Fruit fly (Drosophila melanogaster) whole organism, embryonic: ENCODE data around the gene CG10137.

Source experiments
- Ada2b ChIP-seq: fragments of 200-800 bp; sonication (Bioruptor generic); IDR thresholded peaks from 2 replicates; pipeline ENCODE4 v1.3.6; 2022; ENCODE audit warnings: missing biosample characterization, missing genetic modification characterization
- B-H2 ChIP-seq: fragments of 200-800 bp; sonication (Bioruptor generic); optimal IDR thresholded peaks from 2 replicates; lab custom pipeline; 2018; ENCODE audit warnings: missing biosample characterization, mild to moderate bottlenecking, missing genetic modification characterization
- CG12299 ChIP-seq: fragments of 200-800 bp; sonication (Bioruptor generic); optimal IDR thresholded peaks from 2 replicates; lab custom pipeline; 2018; ENCODE audit warnings: missing biosample characterization, mild to moderate bottlenecking, missing genetic modification characterization
- CG12391 ChIP-seq: fragments of 200-800 bp; sonication (Bioruptor generic); optimal IDR thresholded peaks from 3 replicates; lab custom pipeline; 2018; ENCODE audit warnings: missing biosample characterization, mild to moderate bottlenecking, missing genetic modification characterization, moderate library complexity
- CG13775 ChIP-seq: fragments of 200-800 bp; sonication (Bioruptor generic); optimal IDR thresholded peaks from 3 replicates; lab custom pipeline; 2017; ENCODE audit warnings: missing biosample characterization, mild to moderate bottlenecking, missing genetic modification characterization
- CG14667 ChIP-seq: fragments of 200-800 bp; sonication (Bioruptor generic); IDR thresholded peaks from 2 replicates; pipeline ENCODE4 v1.3.6; 2022; ENCODE audit warnings: missing biosample characterization, missing genetic modification characterization
- CG15269 ChIP-seq: fragments of 200-800 bp; sonication (Bioruptor generic); optimal IDR thresholded peaks from 2 replicates; lab custom pipeline; 2018; ENCODE audit warnings: missing biosample characterization, mild to moderate bottlenecking, missing genetic modification characterization, moderate library complexity
- CG16779 ChIP-seq: fragments of 200-800 bp; sonication (Bioruptor generic); IDR thresholded peaks from 2 replicates; pipeline ENCODE4 v1.3.6; 2022; ENCODE audit warnings: missing biosample characterization, missing genetic modification characterization
- CG2129 ChIP-seq: fragments of 200-800 bp; sonication (Bioruptor generic); IDR thresholded peaks from 2 replicates; pipeline ENCODE4 v1.3.6; 2022; ENCODE audit warnings: missing biosample characterization, missing genetic modification characterization; ENCODE audit not compliant: partially characterized antibody
- CG30020 ChIP-seq: fragments of 200-800 bp; optimal IDR thresholded peaks from 2 replicates; lab custom pipeline; 2019; ENCODE audit warnings: missing biosample characterization, mild to moderate bottlenecking, missing genetic modification characterization, moderate library complexity
- CG30431 ChIP-seq: fragments of 200-800 bp; sonication (Bioruptor generic); optimal IDR thresholded peaks from 2 replicates; lab custom pipeline; 2017; ENCODE audit warnings: missing biosample characterization, missing genetic modification characterization
- CG31441 ChIP-seq: fragments of 200-800 bp; sonication (Bioruptor generic); IDR thresholded peaks from 2 replicates; pipeline ENCODE4 v1.3.6; 2022; ENCODE audit warnings: missing biosample characterization, missing genetic modification characterization
- CG34376 ChIP-seq: fragments of 200-800 bp; sonication (Bioruptor generic); optimal IDR thresholded peaks from 2 replicates; lab custom pipeline; 2018; ENCODE audit warnings: missing biosample characterization, mild to moderate bottlenecking, missing genetic modification characterization
- CG8281 ChIP-seq: fragments of 200-800 bp; sonication (Bioruptor generic); optimal IDR thresholded peaks from 2 replicates; lab custom pipeline; 2018; ENCODE audit warnings: missing biosample characterization, mild to moderate bottlenecking, missing genetic modification characterization, moderate library complexity
- CG8359 ChIP-seq: fragments of 200-800 bp; sonication (Bioruptor generic); optimal IDR thresholded peaks from 2 replicates; lab custom pipeline; 2017; ENCODE audit warnings: missing biosample characterization, mild to moderate bottlenecking, missing genetic modification characterization, borderline replicate concordance
- Dp ChIP-seq: fragments of 200-800 bp; sonication (Bioruptor generic); optimal IDR thresholded peaks from 2 replicates; lab custom pipeline; 2018; ENCODE audit warnings: missing biosample characterization, mild to moderate bottlenecking, missing genetic modification characterization, moderate library complexity
- Eip74EF ChIP-seq, 2 experiments: fragments of 200-800 bp in 1 of 2; fragments of >200 bp in 1 of 2; sonication (Bioruptor generic) in 1 of 2; optimal IDR thresholded peaks; 2 replicates each; lab custom pipeline; 2017 to 2019; ENCODE audit warnings: missing biosample characterization in 2 of 2, missing genetic modification characterization in 2 of 2, mild to moderate bottlenecking in 1 of 2, moderate library complexity in 1 of 2
- Fer1 ChIP-seq: fragments of 200-800 bp; sonication (Bioruptor generic); optimal IDR thresholded peaks from 2 replicates; lab custom pipeline; 2017; ENCODE audit warnings: missing biosample characterization, mild to moderate bottlenecking, missing genetic modification characterization
- GATAe ChIP-seq: fragments of 200-800 bp; sonication (Bioruptor generic); conservative IDR thresholded peaks from 2 replicates; pipeline ENCODE4 v1.3.6; 2022; ENCODE audit warnings: missing biosample characterization, missing genetic modification characterization
- Hr3 ChIP-seq: fragments of 200-800 bp; sonication (Bioruptor generic); optimal IDR thresholded peaks from 3 replicates; lab custom pipeline; 2016; ENCODE audit warnings: missing biosample characterization, missing genetic modification characterization
- NFAT ChIP-seq: fragments of 200-800 bp; sonication (Bioruptor generic); IDR thresholded peaks from 2 replicates; pipeline ENCODE4 v1.3.6; 2022; ENCODE audit warnings: missing biosample characterization, missing genetic modification characterization
- Neu2 ChIP-seq: fragments of 200-800 bp; sonication (Bioruptor generic); optimal IDR thresholded peaks from 3 replicates; lab custom pipeline; 2016; ENCODE audit warnings: missing biosample characterization, missing genetic modification characterization, borderline replicate concordance
- Oli ChIP-seq: fragments of 200-800 bp; sonication (Bioruptor generic); optimal IDR thresholded peaks from 2 replicates; lab custom pipeline; 2018; ENCODE audit warnings: missing biosample characterization, mild to moderate bottlenecking, missing genetic modification characterization, moderate library complexity
- Opbp ChIP-seq: fragments of 200-800 bp; sonication (Bioruptor generic); IDR thresholded peaks from 3 replicates; pipeline ENCODE4 v1.3.6; 2022; ENCODE audit warnings: missing biosample characterization, missing genetic modification characterization; ENCODE audit not compliant: partially characterized antibody
- Sry-β ChIP-seq: fragments of 200-800 bp; sonication (Bioruptor generic); optimal IDR thresholded peaks from 2 replicates; lab custom pipeline; 2018; ENCODE audit warnings: missing biosample characterization, mild to moderate bottlenecking, missing genetic modification characterization, moderate library complexity
- abd-A ChIP-seq: fragments of 200-800 bp; sonication (Bioruptor generic); optimal IDR thresholded peaks from 3 replicates; lab custom pipeline; 2019; ENCODE audit warnings: missing biosample characterization, mild to moderate bottlenecking, missing genetic modification characterization, moderate library complexity
- amos ChIP-seq: fragments of 200-800 bp; sonication (Bioruptor generic); IDR thresholded peaks from 2 replicates; pipeline ENCODE4 v1.3.6; 2022; ENCODE audit warnings: missing biosample characterization, missing genetic modification characterization; ENCODE audit not compliant: partially characterized antibody
- ara ChIP-seq: fragments of 200-800 bp; sonication (Bioruptor generic); IDR thresholded peaks from 2 replicates; pipeline ENCODE4 v1.3.6; 2022; ENCODE audit warnings: missing biosample characterization, missing genetic modification characterization
- crc ChIP-seq: fragments of 200-800 bp; sonication (Bioruptor generic); optimal IDR thresholded peaks from 2 replicates; lab custom pipeline; 2016; ENCODE audit warnings: missing biosample characterization, missing genetic modification characterization
- dan ChIP-seq: fragments of 200-800 bp; sonication (Bioruptor generic); IDR thresholded peaks from 2 replicates; pipeline ENCODE4 v1.3.6; 2022; ENCODE audit warnings: missing biosample characterization, missing genetic modification characterization
- fd102C ChIP-seq: fragments of 200-800 bp; sonication (Bioruptor generic); optimal IDR thresholded peaks from 2 replicates; lab custom pipeline; 2018; ENCODE audit warnings: missing biosample characterization, mild to moderate bottlenecking, missing genetic modification characterization, moderate library complexity
- grn ChIP-seq: fragments of 200-800 bp; sonication (Bioruptor generic); optimal IDR thresholded peaks from 3 replicates; lab custom pipeline; 2017; ENCODE audit warnings: missing biosample characterization, missing genetic modification characterization
- her ChIP-seq: fragments of 200-800 bp; sonication (Bioruptor generic); optimal IDR thresholded peaks from 2 replicates; lab custom pipeline; 2016; ENCODE audit warnings: missing biosample characterization, missing genetic modification characterization
- ind ChIP-seq: fragments of 200-800 bp; sonication (Bioruptor generic); optimal IDR thresholded peaks from 3 replicates; lab custom pipeline; 2016; ENCODE audit warnings: missing biosample characterization, missing genetic modification characterization
- insv ChIP-seq, 2 experiments: fragments of 200-800 bp; sonication (Bioruptor generic); optimal IDR thresholded peaks; 3 replicates each; lab custom pipeline; 2016 to 2018; ENCODE audit warnings: missing biosample characterization in 2 of 2, missing genetic modification characterization in 2 of 2
- kah ChIP-seq: fragments of 200-800 bp; sonication (Bioruptor generic); optimal IDR thresholded peaks from 2 replicates; lab custom pipeline; 2018; ENCODE audit warnings: missing biosample characterization, mild to moderate bottlenecking, missing genetic modification characterization
- klu ChIP-seq: fragments of 200-800 bp; sonication (Bioruptor generic); IDR thresholded peaks from 2 replicates; pipeline ENCODE4 v1.3.6; 2022; ENCODE audit warnings: missing biosample characterization, missing genetic modification characterization
- knrl ChIP-seq: fragments of 200-800 bp; sonication (Bioruptor generic); IDR thresholded peaks from 3 replicates; pipeline ENCODE4 v1.3.6; 2022; ENCODE audit warnings: missing biosample characterization, missing genetic modification characterization; ENCODE audit not compliant: partially characterized antibody
- nau ChIP-seq: fragments of 200-800 bp; sonication (Bioruptor generic); optimal IDR thresholded peaks from 3 replicates; lab custom pipeline; 2017; ENCODE audit warnings: missing biosample characterization, mild to moderate bottlenecking, missing genetic modification characterization, missing genetic modification reagents
- nerfin-2 ChIP-seq: fragments of 200-800 bp; sonication (Bioruptor generic); IDR thresholded peaks from 2 replicates; pipeline ENCODE4 v1.3.6; 2022; ENCODE audit warnings: missing biosample characterization, missing genetic modification characterization; ENCODE audit not compliant: partially characterized antibody
- nmo ChIP-seq: fragments of 200-800 bp; sonication (Bioruptor generic); optimal IDR thresholded peaks from 2 replicates; lab custom pipeline; 2018; ENCODE audit warnings: missing biosample characterization, mild to moderate bottlenecking, missing genetic modification characterization, moderate library complexity
- nom ChIP-seq: fragments of 200-800 bp; sonication (Bioruptor generic); optimal IDR thresholded peaks from 2 replicates; lab custom pipeline; 2017; ENCODE audit warnings: missing biosample characterization, missing genetic modification characterization, mild to moderate bottlenecking, moderate library complexity, missing genetic modification reagents
- phol ChIP-seq: fragments of 200-800 bp; sonication (Bioruptor generic); optimal IDR thresholded peaks from 3 replicates; lab custom pipeline; 2018; ENCODE audit warnings: missing biosample characterization, mild to moderate bottlenecking, missing genetic modification characterization, moderate library complexity
- pzg ChIP-seq: fragments of 200-800 bp; sonication (Bioruptor generic); optimal IDR thresholded peaks from 3 replicates; lab custom pipeline; 2018; ENCODE audit warnings: missing biosample characterization, mild to moderate bottlenecking, missing genetic modification characterization, moderate library complexity
- sd ChIP-seq: fragments of 200-800 bp; sonication (Bioruptor generic); optimal IDR thresholded peaks from 3 replicates; lab custom pipeline; 2018; ENCODE audit warnings: missing biosample characterization, mild to moderate bottlenecking, missing genetic modification characterization, moderate library complexity
- stwl ChIP-seq: fragments of 200-800 bp; sonication (Bioruptor generic); optimal IDR thresholded peaks from 3 replicates; lab custom pipeline; 2018; ENCODE audit warnings: missing biosample characterization, mild to moderate bottlenecking, missing genetic modification characterization, moderate library complexity
- tll ChIP-seq, 2 experiments: fragments of 200-800 bp in 1 of 2; fragments of >200 bp in 1 of 2; sonication (Bioruptor generic) in 1 of 2; optimal IDR thresholded peaks; 2 replicates each; lab custom pipeline; 2017 to 2019; ENCODE audit warnings: missing biosample characterization in 2 of 2, missing genetic modification characterization in 2 of 2, mild to moderate bottlenecking in 1 of 2, moderate library complexity in 1 of 2
- unc-4 ChIP-seq: fragments of 200-800 bp; sonication (Bioruptor generic); IDR thresholded peaks from 2 replicates; pipeline ENCODE4 v1.3.6; 2022; ENCODE audit warnings: missing biosample characterization, missing genetic modification characterization; ENCODE audit not compliant: partially characterized antibody
- yki ChIP-seq: fragments of >200 bp; optimal IDR thresholded peaks from 3 replicates; lab custom pipeline; 2018
- zen2 ChIP-seq: fragments of 200-800 bp; sonication (Bioruptor generic); IDR thresholded peaks from 3 replicates; pipeline ENCODE4 v1.3.6; 2022; ENCODE audit warnings: missing biosample characterization, missing genetic modification characterization; ENCODE audit not compliant: partially characterized antibody

CG10137 gene

dm6 chr2L:19526316-19526715 is at the start of gene CG10137, which contains the start of gene Dpm1:
TSS of gene CG10137 (plus strand) at chr2L:19526686.
TSS of gene Dpm1 (minus strand) at chr2L:19526368.
- TF ChIP-seq CG2129 (peak; percentile 78), CG14667 (no peak), tll (GFP tag; optimal IDR thresholded peaks at IDR 0.05; lab: Kevin White, UChicago) (no peak), CG12391 (tag; lab: Kevin White, UChicago) (peak; percentile 44), Sry-β (GFP tag; lab: Kevin White, UChicago) (no peak), kah (GFP tag; lab: Kevin White, UChicago) (no peak), unc-4 (GFP tag; lab: Robert Waterston, UW) (peak; percentile 73), GATAe (GFP tag; lab: Robert Waterston, UW) (no peak), CG8359 (GFP tag; lab: Kevin White, UChicago) (no peak), CG31441 (GFP tag; lab: Robert Waterston, UW) (no peak), nmo (peak; percentile 61), nau (GFP tag; lab: Kevin White, UChicago) (no peak), CG16779 (no peak), klu (GFP tag; lab: Robert Waterston, UW) (no peak), Oli (no peak), zen2 (GFP tag; lab: Robert Waterston, UW) (peak; percentile 53; the same call in 1 of the 3 replicates), nerfin-2 (no peak), CG8281 (tag; lab: Kevin White, UChicago) (no peak), fd102C (GFP tag; lab: Kevin White, UChicago) (no peak), her (GFP tag; lab: Kevin White, UChicago) (no peak), Ada2b (GFP tag; lab: Robert Waterston, UW) (no peak), crc (no peak), B-H2 (GFP tag; lab: Kevin White, UChicago) (no peak), sd (tag; lab: Kevin White, UChicago) (peak; percentile 11), CG12299 (no peak), ara (GFP tag; lab: Robert Waterston, UW) (no peak), NFAT (GFP tag; lab: Robert Waterston, UW) (no peak), grn (no peak), nom (GFP tag; lab: Kevin White, UChicago) (no peak), knrl (GFP tag; lab: Robert Waterston, UW) (peak; percentile 60), Dp (GFP tag; lab: Kevin White, UChicago) (peak; percentile 55), amos (peak; percentile 70), stwl (peak; percentile 93), phol (tag; lab: Kevin White, UChicago) (peak; percentile 36), CG30431 (GFP tag; lab: Kevin White, UChicago) (no peak), Hr3 (GFP tag; lab: Kevin White, UChicago) (no peak), abd-A (no peak), ind (GFP tag; lab: Kevin White, UChicago) (no peak), Opbp (GFP tag; lab: Robert Waterston, UW) (peak; percentile 78), dan (GFP tag; lab: Robert Waterston, UW) (no peak), Neu2 (no peak), yki (lab: Kevin White, UChicago) (no peak), pzg (GFP tag; lab: Kevin White, UChicago) (peak; percentile 63), CG13775 (no peak), insv (GFP tag; optimal IDR thresholded peaks at IDR 0.05; lab: Kevin White, UChicago) (no peak), CG15269 (tag; lab: Kevin White, UChicago) (no peak), CG30020 (tag; lab: Kevin White, UChicago) (peak; percentile 29), CG34376 (no peak), Eip74EF (GFP tag; optimal IDR thresholded peaks at IDR 0.05; lab: Kevin White, UChicago) (no peak), Fer1 (GFP tag; lab: Kevin White, UChicago) (no peak)
